Worm (Caenorhabditis elegans) whole organism, L4 larva: Measurements from ENCODE around the gene lron-10.

Experiments
- F26F4.8 ChIP-seq: fragments of 200-800 bp; sonication (Bioruptor generic); conservative IDR thresholded peaks from 2 replicates; pipeline ENCODE4 v1.3.6; 2022; ENCODE audit warnings: missing genetic modification characterization, missing compliant biosample characterization
- F37D6.2 ChIP-seq: sonication (generic microtip); optimal IDR thresholded peaks from 2 replicates; lab custom pipeline; 2016; ENCODE audit warnings: mild to moderate bottlenecking, missing genetic modification characterization, missing compliant biosample characterization
- F49E8.2 ChIP-seq: sonication (generic microtip); optimal IDR thresholded peaks from 2 replicates; lab custom pipeline; 2016; ENCODE audit warnings: missing compliant biosample characterization, mild to moderate bottlenecking, missing genetic modification characterization, borderline replicate concordance
- T20F7.1 ChIP-seq: fragments of 200-800 bp; sonication (Bioruptor generic); optimal IDR thresholded peaks from 2 replicates; lab custom pipeline; 2018; ENCODE audit warnings: mild to moderate bottlenecking, missing genetic modification characterization, missing compliant biosample characterization
- Y105C5A.15 ChIP-seq: fragments of 200-800 bp; sonication (Bioruptor generic); IDR thresholded peaks from 2 replicates; pipeline ENCODE4 v1.3.6; 2022; ENCODE audit warnings: missing genetic modification characterization, missing compliant biosample characterization
- ZK546.5 ChIP-seq, 2 experiments: sonication (generic microtip); optimal IDR thresholded peaks; 2 replicates each; lab custom pipeline; 2017; ENCODE audit warnings: missing biosample characterization in 2 of 2, missing genetic modification characterization in 2 of 2
- aly-2 ChIP-seq: sonication (generic microtip); optimal IDR thresholded peaks from 2 replicates; lab custom pipeline; 2018; ENCODE audit warnings: missing biosample characterization, missing genetic modification characterization
- ama-1 ChIP-seq: fragments of 150-350 bp; optimal IDR thresholded peaks from 2 replicates; lab custom pipeline; 2014; ENCODE audit warnings: inconsistent platforms, mixed read lengths
- attf-4 ChIP-seq: sonication (generic microtip); optimal IDR thresholded peaks from 3 replicates; lab custom pipeline; 2017; ENCODE audit warnings: missing biosample characterization, missing genetic modification characterization
- ceh-20 ChIP-seq: fragments of 200-800 bp; sonication (Bioruptor generic); IDR thresholded peaks from 2 replicates; pipeline ENCODE4 v1.3.6; 2022; ENCODE audit warnings: missing genetic modification reagents, missing genetic modification characterization, missing compliant biosample characterization
- ceh-28 ChIP-seq: fragments of 150-350 bp; optimal IDR thresholded peaks from 2 replicates; lab custom pipeline; 2014; ENCODE audit warnings: missing biosample characterization, missing genetic modification reagents, missing genetic modification characterization
- ceh-32 ChIP-seq: sonication (generic microtip); optimal IDR thresholded peaks from 2 replicates; lab custom pipeline; 2016; ENCODE audit warnings: mild to moderate bottlenecking, missing genetic modification characterization, missing compliant biosample characterization; ENCODE audit not compliant: poor library complexity
- ceh-44 ChIP-seq: fragments of 200-800 bp; sonication (Bioruptor generic); IDR thresholded peaks from 2 replicates; pipeline ENCODE4 v1.3.6; 2022; ENCODE audit warnings: missing genetic modification reagents, missing genetic modification characterization, missing compliant biosample characterization
- ceh-82 ChIP-seq: sonication (generic microtip); optimal IDR thresholded peaks from 2 replicates; lab custom pipeline; 2017; ENCODE audit warnings: missing biosample characterization, missing genetic modification characterization
- ctbp-1 ChIP-seq: fragments of 200-800 bp; sonication (Bioruptor generic); IDR thresholded peaks from 2 replicates; pipeline ENCODE4 v1.3.6; 2022; ENCODE audit warnings: missing genetic modification reagents, missing genetic modification characterization, missing compliant biosample characterization
- daf-16 ChIP-seq, 3 experiments: sonication (generic microtip); optimal IDR thresholded peaks; 2 replicates each; lab custom pipeline; 2016 to 2017; ENCODE audit warnings: missing genetic modification characterization in 3 of 3, missing genetic modification reagents in 3 of 3, mild to moderate bottlenecking in 2 of 3, missing compliant biosample characterization in 2 of 3, missing biosample characterization in 1 of 3, moderate library complexity in 1 of 3
- daf-19 ChIP-seq: fragments of 200-800 bp; sonication (Bioruptor generic); conservative IDR thresholded peaks from 2 replicates; pipeline ENCODE4 v1.3.6; 2022; ENCODE audit warnings: missing genetic modification characterization, missing compliant biosample characterization
- dmd-8 ChIP-seq: fragments of 200-800 bp; sonication (Bioruptor generic); IDR thresholded peaks from 2 replicates; pipeline ENCODE4 v1.3.6; 2022; ENCODE audit warnings: missing genetic modification characterization, missing compliant biosample characterization
- dmd-9 ChIP-seq: fragments of 200-800 bp; sonication (Bioruptor generic); IDR thresholded peaks from 2 replicates; pipeline ENCODE4 v1.3.6; 2022; ENCODE audit warnings: missing genetic modification reagents, missing genetic modification characterization, missing compliant biosample characterization
- dpl-1 ChIP-seq: fragments of 150-350 bp; optimal IDR thresholded peaks from 2 replicates; lab custom pipeline; 2014; ENCODE audit warnings: missing biosample characterization, missing genetic modification reagents, missing genetic modification characterization
- duxl-1 ChIP-seq: sonication (generic microtip); optimal IDR thresholded peaks from 2 replicates; lab custom pipeline; 2016; ENCODE audit warnings: mild to moderate bottlenecking, missing genetic modification characterization, moderate library complexity, missing compliant biosample characterization; ENCODE audit not compliant: poor library complexity
- dve-1 ChIP-seq: sonication (generic microtip); optimal IDR thresholded peaks from 2 replicates; lab custom pipeline; 2017; ENCODE audit warnings: antibody characterized with exemption, mild to moderate bottlenecking, missing genetic modification characterization, missing compliant biosample characterization; ENCODE audit not compliant: insufficient read depth
- egl-27 ChIP-seq: sonication (generic microtip); optimal IDR thresholded peaks from 3 replicates; lab custom pipeline; 2017; ENCODE audit warnings: missing biosample characterization, missing genetic modification reagents, missing genetic modification characterization
- fkh-10 ChIP-seq: fragments of 150-350 bp; optimal IDR thresholded peaks from 2 replicates; lab custom pipeline; 2014; ENCODE audit warnings: missing biosample characterization, missing genetic modification reagents, missing genetic modification characterization
- fos-1 ChIP-seq: fragments of 150-350 bp; optimal IDR thresholded peaks from 2 replicates; lab custom pipeline; 2014; ENCODE audit warnings: missing biosample characterization, missing genetic modification characterization
- hlh-30 ChIP-seq: sonication (generic microtip); optimal IDR thresholded peaks from 2 replicates; lab custom pipeline; 2017; ENCODE audit warnings: antibody characterized with exemption, mild to moderate bottlenecking, missing genetic modification characterization, missing compliant biosample characterization; ENCODE audit not compliant: insufficient read depth
- lim-7 ChIP-seq: fragments of 200-800 bp; sonication (Bioruptor generic); IDR thresholded peaks from 2 replicates; pipeline ENCODE4 v1.3.6; 2022; ENCODE audit warnings: missing genetic modification characterization, missing compliant biosample characterization
- lin-1 ChIP-seq: fragments of 200-800 bp; sonication (Bioruptor generic); IDR thresholded peaks from 2 replicates; pipeline ENCODE4 v1.3.6; 2022; ENCODE audit warnings: missing genetic modification reagents, missing genetic modification characterization, missing compliant biosample characterization
- lin-13 ChIP-seq: fragments of 150-350 bp; optimal IDR thresholded peaks from 2 replicates; lab custom pipeline; 2014; ENCODE audit warnings: missing biosample characterization, missing genetic modification reagents, missing genetic modification characterization
- lin-15B ChIP-seq: fragments of 150-350 bp; sonication (generic microtip); optimal IDR thresholded peaks from 3 replicates; lab custom pipeline; 2014; ENCODE audit warnings: missing biosample characterization, missing genetic modification characterization
- lin-29 ChIP-seq: fragments of 200-800 bp; sonication (Bioruptor generic); IDR thresholded peaks from 2 replicates; pipeline ENCODE4 v1.3.6; 2022; ENCODE audit warnings: missing genetic modification reagents, missing genetic modification characterization, missing compliant biosample characterization
- lin-38 ChIP-seq: fragments of 200-800 bp; sonication (Bioruptor generic); IDR thresholded peaks from 2 replicates; pipeline ENCODE4 v1.3.6; 2022; ENCODE audit warnings: missing genetic modification reagents, missing genetic modification characterization, missing compliant biosample characterization
- lin-39 ChIP-seq: fragments of 150-350 bp; optimal IDR thresholded peaks from 2 replicates; lab custom pipeline; 2014; ENCODE audit warnings: missing biosample characterization, missing genetic modification reagents, missing genetic modification characterization
- madf-9 ChIP-seq: fragments of 200-800 bp; sonication (Bioruptor generic); conservative IDR thresholded peaks from 2 replicates; pipeline ENCODE4 v1.3.6; 2022; ENCODE audit warnings: missing genetic modification reagents, missing genetic modification characterization, missing compliant biosample characterization
- mdt-29 ChIP-seq: fragments of 200-800 bp; sonication (Bioruptor generic); IDR thresholded peaks from 2 replicates; pipeline ENCODE4 v1.3.6; 2022; ENCODE audit warnings: missing genetic modification reagents, missing genetic modification characterization, missing compliant biosample characterization
- mes-2 ChIP-seq: sonication (generic microtip); optimal IDR thresholded peaks from 2 replicates; lab custom pipeline; 2016; ENCODE audit warnings: missing genotype, mild to moderate bottlenecking, missing genetic modification characterization, missing compliant biosample characterization; ENCODE audit not compliant: poor library complexity, severe bottlenecking
- mxl-3 ChIP-seq: fragments of 200-800 bp; sonication (Bioruptor generic); optimal IDR thresholded peaks from 2 replicates; lab custom pipeline; 2018; ENCODE audit warnings: mild to moderate bottlenecking, missing genetic modification characterization, missing compliant biosample characterization
- nhr-10 ChIP-seq: fragments of 150-350 bp; optimal IDR thresholded peaks from 2 replicates; lab custom pipeline; 2014; ENCODE audit warnings: missing biosample characterization, missing genetic modification characterization
- nhr-111 ChIP-seq: fragments of 200-800 bp; sonication (Bioruptor generic); optimal IDR thresholded peaks from 2 replicates; lab custom pipeline; 2018; ENCODE audit warnings: mild to moderate bottlenecking, missing genetic modification characterization, missing compliant biosample characterization
- nhr-28 ChIP-seq: fragments of 150-350 bp; optimal IDR thresholded peaks from 2 replicates; lab custom pipeline; 2014; ENCODE audit warnings: missing biosample characterization, missing genetic modification characterization
- nhr-41 ChIP-seq: fragments of 200-800 bp; sonication (Bioruptor generic); IDR thresholded peaks from 2 replicates; pipeline ENCODE4 v1.3.6; 2022; ENCODE audit warnings: missing genetic modification reagents, missing genetic modification characterization, missing compliant biosample characterization
- nhr-6 ChIP-seq: fragments of 150-350 bp; optimal IDR thresholded peaks from 2 replicates; lab custom pipeline; 2014; ENCODE audit warnings: missing biosample characterization, missing genetic modification characterization
- nhr-77 ChIP-seq: fragments of 150-350 bp; optimal IDR thresholded peaks from 2 replicates; lab custom pipeline; 2014; ENCODE audit warnings: missing biosample characterization, missing genetic modification characterization
- php-3 ChIP-seq: fragments of 200-800 bp; sonication (Bioruptor generic); IDR thresholded peaks from 2 replicates; pipeline ENCODE4 v1.3.6; 2022; ENCODE audit warnings: missing genetic modification reagents, missing genetic modification characterization, missing compliant biosample characterization
- set-16 ChIP-seq: fragments of 200-800 bp; sonication (Bioruptor generic); IDR thresholded peaks from 2 replicates; pipeline ENCODE4 v1.3.6; 2022; ENCODE audit warnings: missing genetic modification reagents, missing genetic modification characterization, missing compliant biosample characterization
- skn-1 ChIP-seq: fragments of 150-350 bp; optimal IDR thresholded peaks from 2 replicates; lab custom pipeline; 2014; ENCODE audit warnings: missing biosample characterization, missing genetic modification characterization
- spr-3 ChIP-seq: fragments of 200-800 bp; sonication (Bioruptor generic); optimal IDR thresholded peaks from 2 replicates; lab custom pipeline; 2018; ENCODE audit warnings: mild to moderate bottlenecking, missing genetic modification characterization, missing compliant biosample characterization
- tag-97 ChIP-seq: fragments of 200-800 bp; sonication (Bioruptor generic); IDR thresholded peaks from 2 replicates; pipeline ENCODE4 v1.3.6; 2022; ENCODE audit warnings: missing genetic modification characterization, missing compliant biosample characterization
- zag-1 ChIP-seq: fragments of 150-350 bp; optimal IDR thresholded peaks from 2 replicates; lab custom pipeline; 2014; ENCODE audit warnings: missing biosample characterization, missing genetic modification characterization
- zip-11 ChIP-seq: fragments of 200-800 bp; sonication (Bioruptor generic); IDR thresholded peaks from 2 replicates; pipeline ENCODE4 v1.3.6; 2022; ENCODE audit warnings: missing genetic modification characterization, missing compliant biosample characterization
- ztf-7 ChIP-seq: fragments of 150-350 bp; optimal IDR thresholded peaks from 2 replicates; lab custom pipeline; 2014; ENCODE audit warnings: missing biosample characterization, missing genetic modification characterization

lron-10 gene

ce11 chrIII:10624564-10624963 lies 3.4 kb upstream of the lron-10 start (continued):
- TF ChIP-seq set-16 (GFP tag; lab: Robert Waterston, UW) (0 out of 2 replicates have a peak, but pooled peaks have one; percentile 21), lin-1 (peak; percentile 64; the same call in 1 of the 2 replicates), F49E8.2 (peak; percentile 66), ctbp-1 (GFP tag; lab: Robert Waterston, UW) (peak; percentile 73; the same call in 1 of the 2 replicates), nhr-10 (no peak), ceh-44 (GFP tag; lab: Robert Waterston, UW) (0 out of 2 replicates have a peak, but pooled peaks have one; percentile 74), T20F7.1 (no peak), lin-38 (GFP tag; lab: Robert Waterston, UW) (peak; percentile 81), daf-16 (GFP tag; optimal IDR thresholded peaks at IDR 0.05; lab: Kevin White, UChicago) (peak in 1 of 2 experiments; percentile 63), daf-16 (tag; optimal IDR thresholded peaks at IDR 0.05; lab: Kevin White, UChicago) (peak; percentile 78), dmd-8 (GFP tag; lab: Robert Waterston, UW) (peak; percentile 94), lim-7 (GFP tag; lab: Robert Waterston, UW) (peak; percentile 99), lin-29 (no peak), zip-11 (GFP tag; lab: Robert Waterston, UW) (no peak), madf-9 (peak; percentile 71), attf-4 (tag; lab: Kevin White, UChicago) (no peak), ceh-20 (GFP tag; lab: Robert Waterston, UW) (peak; percentile 68), dve-1 (tag; lab: Kevin White, UChicago) (peak; percentile 46), lin-15B (tag; lab: Kevin White, UChicago) (no peak), Y105C5A.15 (GFP tag; lab: Robert Waterston, UW) (0 out of 2 replicates have a peak, but pooled peaks have one; percentile 48), duxl-1 (tag; lab: Kevin White, UChicago) (peak; percentile 57), ceh-32 (tag; lab: Kevin White, UChicago) (no peak), ama-1 (lab: Kevin White, UChicago) (peak; percentile 22), lin-39 (no peak), fkh-10 (no peak), ZK546.5 (tag; optimal IDR thresholded peaks at IDR 0.05; lab: Kevin White, UChicago) (no peak), daf-19 (GFP tag; lab: Robert Waterston, UW) (no peak; the same call in 1 of the 2 replicates), tag-97 (GFP tag; lab: Robert Waterston, UW) (no peak), dpl-1 (no peak), nhr-77 (no peak), skn-1 (tag; lab: Kevin White, UChicago) (no peak), nhr-28 (tag; lab: Kevin White, UChicago) (no peak), mes-2 (tag; lab: Kevin White, UChicago) (peak; percentile 66), spr-3 (GFP tag; lab: Kevin White, UChicago) (peak; percentile 60), ceh-82 (tag; lab: Kevin White, UChicago) (no peak), fos-1 (tag; lab: Kevin White, UChicago) (no peak), nhr-111 (peak; percentile 37), nhr-6 (tag; lab: Kevin White, UChicago) (peak; percentile 51), mdt-29 (GFP tag; lab: Robert Waterston, UW) (peak; percentile 59; the same call in 1 of the 2 replicates), ceh-28 (tag; lab: Kevin White, UChicago) (no peak), egl-27 (tag; lab: Kevin White, UChicago) (no peak), hlh-30 (tag; lab: Kevin White, UChicago) (peak; percentile 22), aly-2 (no peak), nhr-41 (GFP tag; lab: Robert Waterston, UW) (0 out of 2 replicates have a peak, but pooled peaks have one; percentile 53), php-3 (GFP tag; lab: Robert Waterston, UW) (peak; percentile 74; the same call in 1 of the 2 replicates), lin-13 (peak; percentile 69), F37D6.2 (no peak), ztf-7 (no peak), zag-1 (tag; lab: Kevin White, UChicago) (no peak), mxl-3 (peak; percentile 20), F26F4.8 (GFP tag; lab: Robert Waterston, UW) (peak; percentile 80), dmd-9 (GFP tag; lab: Robert Waterston, UW) (peak; percentile 59; the same call in 1 of the 2 replicates)
